Worm (Caenorhabditis elegans) whole organism, L4 larva: ENCODE measurements around the gene W03H9.2.

ENCODE experiments used
- ces-1 ChIP-seq: fragments of 150-350 bp; sonication (generic microtip); optimal IDR thresholded peaks from 4 replicates; lab custom pipeline; 2014; ENCODE audit warnings: missing biosample characterization, missing genetic modification reagents, missing genetic modification characterization
- hlh-11 ChIP-seq: fragments of 200-800 bp; sonication (Bioruptor generic); optimal IDR thresholded peaks from 2 replicates; lab custom pipeline; 2018; ENCODE audit warnings: mild to moderate bottlenecking, missing genetic modification characterization, missing compliant biosample characterization
- jun-1 ChIP-seq: fragments of 150-350 bp; optimal IDR thresholded peaks from 2 replicates; lab custom pipeline; 2014; ENCODE audit warnings: missing biosample characterization, missing genetic modification reagents, missing genetic modification characterization
- lin-29 ChIP-seq: fragments of 200-800 bp; sonication (Bioruptor generic); IDR thresholded peaks from 2 replicates; pipeline ENCODE4 v1.3.6; 2022; ENCODE audit warnings: missing genetic modification reagents, missing genetic modification characterization, missing compliant biosample characterization
- nhr-10 ChIP-seq: fragments of 150-350 bp; optimal IDR thresholded peaks from 2 replicates; lab custom pipeline; 2014; ENCODE audit warnings: missing biosample characterization, missing genetic modification characterization
- rbr-2 ChIP-seq: sonication (generic microtip); optimal IDR thresholded peaks from 2 replicates; lab custom pipeline; 2016; ENCODE audit warnings: missing genotype, missing genetic modification characterization, missing compliant biosample characterization
- snpc-4 ChIP-seq: fragments of 150-350 bp; optimal IDR thresholded peaks from 2 replicates; lab custom pipeline; 2014; ENCODE audit warnings: missing biosample characterization, missing genetic modification characterization
- zip-2 ChIP-seq: fragments of 150-350 bp; optimal IDR thresholded peaks from 2 replicates; lab custom pipeline; 2014; ENCODE audit warnings: missing biosample characterization, missing genetic modification characterization

ce11 chrII:14122065-14122464 is 21.6 kb downstream of the W03H9.2 start, which contains the start of gene K09E4.4:
- no peak for TF ChIP-seq rbr-2 (tag; lab: Kevin White, UChicago)
- TF ChIP-seq ces-1 (GFP tag; lab: Kevin White, UChicago) = no peak
- TF ChIP-seq jun-1 (tag; lab: Kevin White, UChicago) = no peak
- TF ChIP-seq snpc-4 (tag; lab: Kevin White, UChicago) = no peak
- no peak for TF ChIP-seq zip-2 (tag; lab: Kevin White, UChicago)
- TF ChIP-seq hlh-11 (tag; lab: Kevin White, UChicago) = no peak
- TF ChIP-seq nhr-10 (tag; lab: Kevin White, UChicago) = no peak
- TF ChIP-seq lin-29 = no peak
